Fruit fly (Drosophila melanogaster): Measurements from ENCODE around the gene His2Av.

DNA sequence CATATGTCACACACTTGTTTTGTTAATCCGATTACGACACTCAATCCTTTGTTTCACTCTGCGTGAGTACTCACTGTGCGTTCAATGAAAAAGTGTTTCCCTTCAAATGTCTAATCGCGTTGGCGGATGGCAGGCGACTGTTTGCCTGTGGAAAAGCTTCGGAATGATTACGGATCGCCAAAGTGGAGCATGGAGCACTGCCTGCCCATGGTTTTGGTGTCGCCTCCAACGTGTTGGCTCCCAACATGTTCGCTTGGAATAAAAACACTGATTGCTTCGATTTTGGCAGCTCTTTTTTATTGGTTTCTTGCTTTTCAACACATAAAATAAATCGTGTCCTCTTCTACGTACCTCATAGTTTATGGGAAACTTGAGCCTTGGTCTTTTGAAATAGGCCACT, 5.1 kb downstream of the His2Av start, which contains the start of gene SPARC:
- TF ChIP-seq stwl (tag; optimal IDR thresholded peaks at IDR 0.05) (no peak), Drgx (GFP tag; IDR thresholded peaks at IDR 0.05) (no peak), mam (GFP tag; optimal IDR thresholded peaks at IDR 0.05) (no peak), CG13296 (GFP tag; optimal IDR thresholded peaks at IDR 0.05) (no peak), CG10565 (GFP tag; optimal IDR thresholded peaks at IDR 0.05) (no peak), E2f2 (GFP tag; IDR thresholded peaks at IDR 0.05) (no peak), chif (GFP tag; optimal IDR thresholded peaks at IDR 0.05) (no peak), CrebB (tag; optimal IDR thresholded peaks at IDR 0.05) (no peak)
